Worm (Caenorhabditis elegans): Measurements from ENCODE around the gene lin-49.

Gene lin-49

DNA sequence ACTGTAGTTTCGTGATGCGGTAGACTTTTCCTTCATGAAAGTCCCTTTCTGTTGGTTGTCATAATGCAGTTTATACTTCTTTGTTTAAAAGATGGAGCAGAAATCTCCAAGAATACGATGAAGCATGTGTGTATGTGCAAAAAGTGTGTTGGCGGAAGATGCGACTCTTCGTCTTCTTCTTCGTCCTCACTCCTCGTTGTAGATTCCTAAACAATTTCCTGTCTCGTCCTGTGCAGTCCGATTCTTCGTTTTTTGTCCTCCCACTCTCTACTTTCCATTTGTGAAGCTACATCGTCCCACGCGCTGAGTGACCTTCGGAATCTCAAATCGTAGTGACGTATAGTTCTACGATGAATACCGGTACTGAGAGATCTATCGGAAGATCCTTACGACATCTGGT, 7.8 kb downstream of the lin-49 start:
- TF ChIP-seq ceh-30 (tag; optimal IDR thresholded peaks at IDR 0.05): no peak
- TF ChIP-seq nhr-232 (tag; optimal IDR thresholded peaks at IDR 0.05): no peak
- no peak for TF ChIP-seq ttx-3 (tag; optimal IDR thresholded peaks at IDR 0.05)
- TF ChIP-seq ahr-1 (tag; optimal IDR thresholded peaks at IDR 0.05): no peak
- TF ChIP-seq ceh-24 (tag; optimal IDR thresholded peaks at IDR 0.05): no peak

- TF ChIP-seq madf-2 (tag; optimal IDR thresholded peaks at IDR 0.05): peak; percentile 11
- no peak for TF ChIP-seq K02D7.2 (tag; optimal IDR thresholded peaks at IDR 0.05)
- no peak for TF ChIP-seq ahr-1 (tag; optimal IDR thresholded peaks at IDR 0.05)
- no peak for TF ChIP-seq T23F11.4 (GFP tag; optimal IDR thresholded peaks at IDR 0.05)
- TF ChIP-seq hlh-13 (GFP tag; optimal IDR thresholded peaks at IDR 0.05): no peak
- no peak for TF ChIP-seq ceh-9 (tag; optimal IDR thresholded peaks at IDR 0.05)
- TF ChIP-seq ceh-31 (tag; optimal IDR thresholded peaks at IDR 0.05): peak; percentile 68
- TF ChIP-seq che-1 (tag; optimal IDR thresholded peaks at IDR 0.05): no peak
- TF ChIP-seq F13H6.1 (tag; optimal IDR thresholded peaks at IDR 0.05): no peak
- no peak for TF ChIP-seq gmeb-2 (tag; optimal IDR thresholded peaks at IDR 0.05)
- TF ChIP-seq nfya-1 (tag; optimal IDR thresholded peaks at IDR 0.05): peak; percentile 64
- TF ChIP-seq ceh-19 (GFP tag; optimal IDR thresholded peaks at IDR 0.05): peak; percentile 37
- no peak for TF ChIP-seq npax-4 (tag; optimal IDR thresholded peaks at IDR 0.05)
- TF ChIP-seq lim-6 (tag; optimal IDR thresholded peaks at IDR 0.05): peak; percentile 12
- TF ChIP-seq elt-2 (tag; optimal IDR thresholded peaks at IDR 0.05): no peak
- no peak for TF ChIP-seq sox-2 (GFP tag; IDR thresholded peaks at IDR 0.05)
- TF ChIP-seq unc-42 (tag; optimal IDR thresholded peaks at IDR 0.05): peak; percentile 22
- TF ChIP-seq ceh-18 (tag; optimal IDR thresholded peaks at IDR 0.05): peak; percentile 62
- TF ChIP-seq ceh-24 (tag; optimal IDR thresholded peaks at IDR 0.05): no peak
- TF ChIP-seq pag-3 (tag; optimal IDR thresholded peaks at IDR 0.05; ENCODE audit: borderline replicate concordance): no peak
- TF ChIP-seq unc-55 (GFP tag; optimal IDR thresholded peaks at IDR 0.05): peak; percentile 86
- no peak for TF ChIP-seq tbx-7 (tag; optimal IDR thresholded peaks at IDR 0.05)
- TF ChIP-seq dve-1 (tag; optimal IDR thresholded peaks at IDR 0.05): no peak
- peak; percentile 37 for TF ChIP-seq tbx-2 (tag; optimal IDR thresholded peaks at IDR 0.05)
- TF ChIP-seq dmd-4 (tag; optimal IDR thresholded peaks at IDR 0.05; ENCODE audit: borderline replicate concordance): no peak
These were observed 9.1 kb downstream of the lin-49 start for ce11 chrIV:8629609-8630052.

DNA sequence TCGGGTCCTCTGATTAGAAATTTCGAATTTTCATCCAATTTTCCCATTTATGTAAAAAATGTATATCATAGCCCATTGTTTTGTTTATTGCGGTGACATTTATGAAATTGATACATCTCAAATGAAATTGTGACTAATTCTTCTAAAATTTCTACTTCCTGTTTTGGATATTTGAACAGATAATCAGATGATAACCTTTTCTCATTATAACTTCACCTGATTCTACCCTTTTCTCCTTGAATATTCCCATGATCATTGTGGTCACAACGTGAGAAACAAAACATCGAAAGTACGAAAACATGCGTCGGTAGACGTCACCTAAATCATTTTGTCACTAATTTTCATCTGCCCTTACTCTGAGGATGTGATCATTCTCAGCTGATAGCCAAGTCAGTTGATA, 9.8 kb downstream of the lin-49 start:
- TF ChIP-seq ceh-31 (tag; optimal IDR thresholded peaks at IDR 0.05): no peak
- TF ChIP-seq fax-1 (tag; optimal IDR thresholded peaks at IDR 0.05): no peak
- TF ChIP-seq C08G9.2 (tag; optimal IDR thresholded peaks at IDR 0.05): no peak
- no peak for TF ChIP-seq lin-11 (tag; optimal IDR thresholded peaks at IDR 0.05)

DNA sequence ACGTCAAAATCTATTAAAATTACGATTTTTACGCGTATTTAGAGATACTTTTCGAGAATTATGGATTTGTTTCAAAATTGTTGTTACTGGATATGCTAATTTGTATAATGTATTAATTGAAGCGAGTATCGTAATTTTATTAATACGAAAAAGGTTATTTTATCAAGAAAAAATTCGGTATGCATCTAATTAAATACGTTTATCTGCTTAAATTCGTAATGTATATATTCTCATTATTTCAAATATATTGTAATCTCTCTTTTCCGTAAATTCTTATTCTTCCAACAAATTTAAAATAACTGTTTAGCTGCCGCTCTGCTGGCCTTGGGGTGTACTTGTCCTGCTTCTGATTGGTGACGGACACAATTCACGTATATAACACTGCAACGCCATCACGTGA, 10.6 kb downstream of the lin-49 start, which contains the start of gene dgk-4:
dgk-4 (plus strand) TSS at position 301 of the 400 bp plus-strand sequence.
- TF ChIP-seq fkh-6 (tag; optimal IDR thresholded peaks at IDR 0.05): no peak
- no peak for TF ChIP-seq ceh-2 (tag; optimal IDR thresholded peaks at IDR 0.05)
- TF ChIP-seq hlh-30 (tag; optimal IDR thresholded peaks at IDR 0.05; ENCODE audit: insufficient read depth): no peak
- TF ChIP-seq gmeb-2 (tag; optimal IDR thresholded peaks at IDR 0.05): no peak
- TF ChIP-seq ceh-48 (tag; optimal IDR thresholded peaks at IDR 0.05): no peak
- TF ChIP-seq T23F11.4 (GFP tag; optimal IDR thresholded peaks at IDR 0.05): no peak
- TF ChIP-seq ceh-31 (tag; optimal IDR thresholded peaks at IDR 0.05): no peak
- TF ChIP-seq dve-1 (tag; optimal IDR thresholded peaks at IDR 0.05): no peak
- no peak for TF ChIP-seq ama-1 (optimal IDR thresholded peaks at IDR 0.05)
- no peak for TF ChIP-seq ceh-14 (tag; optimal IDR thresholded peaks at IDR 0.05)
- no peak for TF ChIP-seq ceh-22 (tag; optimal IDR thresholded peaks at IDR 0.05)
- no peak for TF ChIP-seq madf-2 (tag; optimal IDR thresholded peaks at IDR 0.05)
- TF ChIP-seq sox-4 (tag; optimal IDR thresholded peaks at IDR 0.05): no peak
- no peak for TF ChIP-seq nhr-232 (tag; optimal IDR thresholded peaks at IDR 0.05)

All from whole organism, late embryonic.